Worm (Caenorhabditis elegans) whole organism, L1 larva: ENCODE results near the gene glna-1.

Experiments
- alr-1 ChIP-seq: fragments of 200-800 bp; sonication (Bioruptor generic); optimal IDR thresholded peaks from 2 replicates; lab custom pipeline; 2018; ENCODE audit warnings: borderline replicate concordance, mild to moderate bottlenecking, missing genetic modification characterization, missing compliant biosample characterization
- ama-1 ChIP-seq: fragments of 150-350 bp; optimal IDR thresholded peaks from 2 replicates; lab custom pipeline; 2014
- fkh-4 ChIP-seq: sonication (generic microtip); optimal IDR thresholded peaks from 2 replicates; lab custom pipeline; 2016; ENCODE audit warnings: missing compliant biosample characterization, missing genetic modification characterization, borderline replicate concordance
- hlh-17 ChIP-seq: fragments of 200-800 bp; sonication (Bioruptor generic); optimal IDR thresholded peaks from 2 replicates; lab custom pipeline; 2018; ENCODE audit warnings: missing genetic modification characterization, mild to moderate bottlenecking, missing compliant biosample characterization, moderate library complexity, borderline replicate concordance
- lin-35 ChIP-seq, 2 experiments: fragments of 150-350 bp; optimal IDR thresholded peaks; 2 replicates each; lab custom pipeline; 2014; ENCODE audit warnings: missing biosample characterization in 2 of 2, missing genetic modification characterization in 2 of 2, missing genetic modification reagents in 2 of 2
- nhr-11 ChIP-seq: fragments of 150-350 bp; optimal IDR thresholded peaks from 2 replicates; lab custom pipeline; 2014; ENCODE audit warnings: missing biosample characterization, missing genetic modification characterization
- nhr-12 ChIP-seq: sonication (generic microtip); optimal IDR thresholded peaks from 2 replicates; lab custom pipeline; 2017; ENCODE audit warnings: missing biosample characterization, missing genetic modification characterization
- nhr-237 ChIP-seq: fragments of 150-350 bp; optimal IDR thresholded peaks from 2 replicates; lab custom pipeline; 2014; ENCODE audit warnings: missing biosample characterization, missing genetic modification characterization
- nhr-47 ChIP-seq: sonication (generic microtip); optimal IDR thresholded peaks from 2 replicates; lab custom pipeline; 2016; ENCODE audit warnings: mild to moderate bottlenecking, missing genetic modification characterization, moderate library complexity, missing compliant biosample characterization
- swsn-7 ChIP-seq: sonication (generic microtip); optimal IDR thresholded peaks from 2 replicates; lab custom pipeline; 2016; ENCODE audit warnings: missing genetic modification characterization, missing compliant biosample characterization

- TF ChIP-seq fkh-4 (tag; lab: Kevin White, UChicago) (no peak), swsn-7 (tag; lab: Kevin White, UChicago) (no peak), alr-1 (tag; lab: Kevin White, UChicago) (no peak), nhr-11 (tag; lab: Kevin White, UChicago) (no peak), nhr-237 (no peak), hlh-17 (GFP tag; lab: Kevin White, UChicago) (no peak), nhr-12 (tag; lab: Kevin White, UChicago) (no peak), nhr-47 (tag; lab: Kevin White, UChicago) (no peak), lin-35 (GFP tag; optimal IDR thresholded peaks at IDR 0.05; lab: Kevin White, UChicago) (no peak), ama-1 (lab: Kevin White, UChicago) (no peak)
Observed at ce11 chrII:14757711-14758110, 24.4 kb upstream of the glna-1 start, which contains the start of gene Y54E2A.5.
